Fruit fly (Drosophila melanogaster): ENCODE data around the gene CG12075.

Gene CG12075

DNA sequence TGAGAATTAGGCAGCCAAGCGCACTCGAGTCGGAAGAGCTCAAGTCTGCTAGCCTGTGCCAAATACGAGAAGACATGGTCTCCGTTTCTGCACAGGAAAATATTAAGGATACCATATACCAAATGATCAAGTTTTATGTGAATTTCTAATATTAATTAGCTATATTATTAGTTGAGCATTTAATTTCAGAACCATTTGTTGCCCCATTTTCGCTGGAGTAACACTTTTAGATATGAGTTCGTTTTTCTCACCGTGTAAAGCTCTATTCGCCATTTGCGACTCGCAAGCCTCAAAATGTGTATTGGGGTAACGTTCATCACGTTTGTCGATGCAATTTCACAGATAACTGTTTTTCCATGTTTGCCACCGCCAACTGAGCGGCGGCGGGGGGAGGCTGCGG is 14.0 kb downstream of the CG12075 start (continued):
- TF ChIP-seq Sox102F (GFP tag; optimal IDR thresholded peaks at IDR 0.05) (no peak), CG7368 (GFP tag; optimal IDR thresholded peaks at IDR 0.05) (no peak), Smox (GFP tag; optimal IDR thresholded peaks at IDR 0.05) (no peak), fd59A (GFP tag; optimal IDR thresholded peaks at IDR 0.05) (no peak), lz (GFP tag; optimal IDR thresholded peaks at IDR 0.05) (no peak), CG6276 (GFP tag; optimal IDR thresholded peaks at IDR 0.05) (no peak), CG31627 (GFP tag; optimal IDR thresholded peaks at IDR 0.05) (no peak), Hr4 (GFP tag; optimal IDR thresholded peaks at IDR 0.05) (peak; percentile 65), Hr38 (GFP tag; optimal IDR thresholded peaks at IDR 0.05) (no peak), pdm3 (GFP tag; optimal IDR thresholded peaks at IDR 0.05) (no peak), CG16779 (tag; optimal IDR thresholded peaks at IDR 0.05) (no peak), Hr39 (GFP tag; optimal IDR thresholded peaks at IDR 0.05) (no peak), Lpt (GFP tag; optimal IDR thresholded peaks at IDR 0.05) (no peak), dsx (GFP tag; optimal IDR thresholded peaks at IDR 0.05; ENCODE audit: poor library complexity, severe bottlenecking) (no peak), OdsH (GFP tag; optimal IDR thresholded peaks at IDR 0.05) (no peak), Sox15 (GFP tag; optimal IDR thresholded peaks at IDR 0.05) (no peak), CG4318 (GFP tag; optimal IDR thresholded peaks at IDR 0.05) (no peak), eg (GFP tag; IDR thresholded peaks at IDR 0.05) (peak; percentile 18; the same call in 2 of the 3 replicates)

DNA sequence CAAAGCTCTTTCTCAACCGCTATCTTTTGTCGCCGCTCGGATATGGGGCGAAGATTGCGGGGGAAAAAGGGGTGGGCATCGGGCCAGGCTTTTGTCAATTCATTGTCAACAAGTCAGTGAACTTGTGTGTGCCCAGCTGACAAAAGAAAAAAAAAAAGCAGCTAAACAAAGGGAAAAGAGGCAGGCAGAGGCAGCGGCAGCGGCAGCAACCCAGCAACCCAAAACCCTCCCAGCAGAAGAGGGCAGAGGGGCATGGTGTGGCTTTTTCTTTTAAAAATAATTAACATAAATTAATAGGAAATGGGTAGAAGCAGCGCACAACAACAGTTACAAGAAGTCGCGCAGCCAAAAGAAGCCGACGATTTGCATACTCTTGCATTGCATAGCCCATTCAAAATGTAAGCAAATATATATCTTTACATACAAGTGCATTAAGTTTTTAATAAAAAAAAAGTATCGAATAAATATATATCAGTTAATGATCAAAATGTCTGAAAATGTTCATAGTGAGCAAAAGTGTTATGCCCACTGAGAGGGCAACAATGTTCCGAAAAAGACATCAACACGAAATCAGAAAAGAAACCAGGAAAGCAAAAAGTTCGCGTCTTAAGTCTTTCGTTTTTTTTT is 19.1 kb downstream of the CG12075 start:
- TF ChIP-seq Eip78C (GFP tag) (peak; percentile 88), Met (GFP tag; optimal IDR thresholded peaks at IDR 0.05) (peak; percentile 80), svp (GFP tag) (peak; percentile 85), ss (GFP tag; optimal IDR thresholded peaks at IDR 0.05) (peak in 1 of 2 experiments; percentile 27), net (GFP tag; optimal IDR thresholded peaks at IDR 0.05) (no peak), eg (GFP tag; IDR thresholded peaks at IDR 0.05) (0 out of 3 replicates have a peak, but pooled peaks have one; percentile 15), CG8632 (GFP tag; optimal IDR thresholded peaks at IDR 0.05) (no peak), fkh (GFP tag; optimal IDR thresholded peaks at IDR 0.05) (peak; percentile 46), Eip75B (GFP tag; optimal IDR thresholded peaks at IDR 0.05) (peak; percentile 7), cyc (GFP tag; optimal IDR thresholded peaks at IDR 0.05) (no peak), CG9139 (GFP tag; optimal IDR thresholded peaks at IDR 0.05) (no peak), CG4318 (GFP tag; optimal IDR thresholded peaks at IDR 0.05) (no peak), CG1621 (tag; optimal IDR thresholded peaks at IDR 0.05) (no peak), dsx (GFP tag; optimal IDR thresholded peaks at IDR 0.05; ENCODE audit: poor library complexity, severe bottlenecking) (peak; percentile 24)

DNA sequence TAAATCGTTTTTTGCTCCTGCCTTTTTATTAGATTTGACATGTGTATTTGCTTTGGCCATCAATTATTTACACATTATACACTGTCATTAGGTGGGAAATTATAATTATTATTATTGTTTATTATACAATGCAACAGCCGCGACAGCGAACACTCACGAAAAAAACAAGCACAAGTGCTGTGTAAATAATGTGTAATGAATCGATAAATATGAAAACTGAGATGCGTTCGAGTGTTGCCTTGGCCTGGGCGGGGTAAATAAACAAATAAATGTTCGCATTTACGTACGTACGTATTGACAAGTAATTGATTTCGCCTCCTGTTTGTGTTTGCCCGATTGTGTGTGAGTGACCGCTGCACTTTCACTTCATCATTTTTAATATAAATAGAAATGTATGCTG is 20.6 kb downstream of the CG12075 start:
- peak; percentile 26 for TF ChIP-seq Eip78C (GFP tag)
- TF ChIP-seq CG10631 (GFP tag; optimal IDR thresholded peaks at IDR 0.05): no peak
- no peak for TF ChIP-seq Blimp-1 (GFP tag; optimal IDR thresholded peaks at IDR 0.05)
- TF ChIP-seq fd59A (GFP tag; optimal IDR thresholded peaks at IDR 0.05): no peak
- peak; percentile 54 for TF ChIP-seq fkh (GFP tag; optimal IDR thresholded peaks at IDR 0.05)

DNA sequence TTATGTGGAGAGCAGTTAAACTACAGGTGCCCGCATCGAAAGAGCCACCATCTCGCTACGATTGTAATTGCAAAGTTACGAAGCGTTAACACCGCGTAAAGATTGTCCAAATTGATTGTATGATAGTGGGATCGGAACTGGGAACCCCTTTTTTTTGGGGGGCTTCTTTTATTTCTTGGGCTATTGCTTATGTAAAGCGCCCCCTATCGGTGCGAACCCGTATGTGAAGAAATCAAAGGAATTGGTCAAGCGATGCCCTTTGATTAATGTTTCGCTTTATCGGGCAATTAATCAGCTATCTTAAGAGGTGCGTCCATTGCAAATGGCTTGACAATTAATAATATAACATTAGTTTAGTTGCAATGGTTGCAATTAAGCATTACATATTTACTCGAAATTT is 21.4 kb downstream of the CG12075 start:
- TF ChIP-seq Eip75B (GFP tag; optimal IDR thresholded peaks at IDR 0.05): no peak
- no peak for TF ChIP-seq CG7368 (GFP tag; optimal IDR thresholded peaks at IDR 0.05)
- TF ChIP-seq Sox15 (GFP tag; optimal IDR thresholded peaks at IDR 0.05): no peak
- TF ChIP-seq dac (GFP tag; optimal IDR thresholded peaks at IDR 0.05): no peak
- TF ChIP-seq Blimp-1 (GFP tag; optimal IDR thresholded peaks at IDR 0.05): no peak
- no peak for TF ChIP-seq pdm3 (GFP tag; optimal IDR thresholded peaks at IDR 0.05)
- TF ChIP-seq CG8119 (GFP tag; IDR thresholded peaks at IDR 0.05): no peak
- no peak for TF ChIP-seq salr (GFP tag; optimal IDR thresholded peaks at IDR 0.05)
- no peak for TF ChIP-seq Eip78C (GFP tag)
- no peak for TF ChIP-seq net (GFP tag; optimal IDR thresholded peaks at IDR 0.05)
- TF ChIP-seq achi (GFP tag; optimal IDR thresholded peaks at IDR 0.05): no peak
- no peak for TF ChIP-seq CG3919 (GFP tag; optimal IDR thresholded peaks at IDR 0.05)
- TF ChIP-seq CG6276 (GFP tag; optimal IDR thresholded peaks at IDR 0.05): no peak
- TF ChIP-seq topi (GFP tag; optimal IDR thresholded peaks at IDR 0.05): no peak
- TF ChIP-seq CG15336 (GFP tag; IDR thresholded peaks at IDR 0.05): no peak
- no peak for TF ChIP-seq Sox102F (GFP tag; optimal IDR thresholded peaks at IDR 0.05)
- no peak for TF ChIP-seq OdsH (GFP tag; optimal IDR thresholded peaks at IDR 0.05)
